Worm (Caenorhabditis elegans) whole organism, early embryonic: Measurements from ENCODE around the gene ipp-5.

Experiments
- B0310.2 ChIP-seq: sonication (generic microtip); optimal IDR thresholded peaks from 2 replicates; lab custom pipeline; 2016; ENCODE audit warnings: mild to moderate bottlenecking, missing genetic modification characterization, missing compliant biosample characterization
- F13C5.2 ChIP-seq: sonication (generic microtip); optimal IDR thresholded peaks from 2 replicates; lab custom pipeline; 2017; ENCODE audit warnings: mild to moderate bottlenecking, missing genetic modification characterization, inconsistent platforms, missing compliant biosample characterization
- aly-1 ChIP-seq: sonication (generic microtip); optimal IDR thresholded peaks from 2 replicates; lab custom pipeline; 2016; ENCODE audit warnings: missing genetic modification characterization, missing compliant biosample characterization
- ama-1 ChIP-seq: fragments of 150-350 bp; optimal IDR thresholded peaks from 2 replicates; lab custom pipeline; 2014
- ceh-36 ChIP-seq: sonication (generic microtip); optimal IDR thresholded peaks from 2 replicates; lab custom pipeline; 2016; ENCODE audit warnings: missing genetic modification characterization, inconsistent platforms, missing compliant biosample characterization
- flt-1 ChIP-seq: fragments of 200-800 bp; sonication (Bioruptor generic); IDR thresholded peaks from 2 replicates; pipeline ENCODE4 v1.3.6; 2022; ENCODE audit warnings: missing genetic modification characterization, missing compliant biosample characterization
- hmg-4 ChIP-seq: fragments of 200-800 bp; sonication (Bioruptor generic); optimal IDR thresholded peaks from 2 replicates; lab custom pipeline; 2018; ENCODE audit warnings: mild to moderate bottlenecking, missing genetic modification characterization, missing compliant biosample characterization
- sea-1 ChIP-seq: fragments of 200-800 bp; sonication (Bioruptor generic); conservative IDR thresholded peaks from 2 replicates; pipeline ENCODE4 v1.3.6; 2022; ENCODE audit warnings: missing genetic modification characterization, missing compliant biosample characterization
- tbx-11 ChIP-seq: fragments of 200-800 bp; sonication (Bioruptor generic); IDR thresholded peaks from 2 replicates; pipeline ENCODE4 v1.3.6; 2022; ENCODE audit warnings: missing genetic modification characterization, missing compliant biosample characterization
- tra-4 ChIP-seq: sonication (generic microtip); optimal IDR thresholded peaks from 2 replicates; lab custom pipeline; 2017; ENCODE audit warnings: missing genetic modification characterization, missing compliant biosample characterization

ce11 chrX:6019886-6020469, 11.3 kb upstream of the ipp-5 start, which contains the start of gene C09B8.4:
- TF ChIP-seq tra-4 (tag; lab: Kevin White, UChicago) (no peak), sea-1 (GFP tag; lab: Robert Waterston, UW) (no peak), ama-1 (no peak), flt-1 (no peak), hmg-4 (no peak), tbx-11 (GFP tag; lab: Robert Waterston, UW) (no peak), F13C5.2 (no peak), B0310.2 (tag; lab: Kevin White, UChicago) (no peak), aly-1 (tag; lab: Kevin White, UChicago) (no peak), ceh-36 (tag; lab: Kevin White, UChicago) (no peak)
